Worm (Caenorhabditis elegans): ENCODE measurements around the gene Y4C6B.2.
"Not testable (repeated sequence)": the region's sequence is repeated elsewhere in the genome, so short reads cannot be mapped to it uniquely, and the experiment has no call there.

Y4C6B.2 gene

ce11 chrIV:5308046-5308643 is 31.2 kb upstream of the Y4C6B.2 start, which contains the start of the genes ZK354.9 and msp-58:
TSS of gene ZK354.9 (minus strand) at chrIV:5308146.
TSS of gene msp-58 (plus strand) at chrIV:5308593.
- not testable (repeated sequence) for TF ChIP-seq hlh-8 (tag; optimal IDR thresholded peaks at IDR 0.05); rnt-1 (tag; optimal IDR thresholded peaks at IDR 0.05); ceh-45 (GFP tag; IDR thresholded peaks at IDR 0.05)

DNA sequence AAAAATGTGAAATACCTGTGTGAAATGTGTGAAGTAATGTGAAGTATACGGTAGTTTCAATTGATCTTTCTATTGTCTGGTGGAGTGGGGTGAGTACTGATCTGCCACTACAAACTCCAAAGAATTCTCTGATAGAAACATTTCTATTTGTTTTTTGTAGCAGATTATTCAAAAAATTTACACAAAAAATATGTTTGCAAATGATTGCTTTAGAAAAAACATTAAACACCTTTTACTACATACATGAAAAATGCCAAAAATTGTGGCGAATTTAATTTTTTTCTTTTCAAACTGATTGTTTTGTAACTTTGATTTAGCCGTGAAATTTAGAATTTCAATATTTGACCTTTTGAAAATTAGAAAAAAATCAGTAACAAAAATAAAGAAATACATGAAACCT is 29.6 kb upstream of the Y4C6B.2 start, which contains the start of gene ZK354.3:
Gene ZK354.3 (plus strand): TSS at position 301 of the 400 bp plus-strand sequence.
- TF ChIP-seq pax-1 (tag; optimal IDR thresholded peaks at IDR 0.05) = no peak
- no peak for TF ChIP-seq ceh-30 (tag; optimal IDR thresholded peaks at IDR 0.05)
- no peak for TF ChIP-seq pha-4 (tag; optimal IDR thresholded peaks at IDR 0.05)
- TF ChIP-seq ceh-2 (tag; optimal IDR thresholded peaks at IDR 0.05) = no peak
- no peak for TF ChIP-seq fkh-6 (tag; optimal IDR thresholded peaks at IDR 0.05)
- TF ChIP-seq elt-4 (tag; optimal IDR thresholded peaks at IDR 0.05) = no peak
- TF ChIP-seq ceh-6 (GFP tag; optimal IDR thresholded peaks at IDR 0.05) = no peak
- TF ChIP-seq sox-4 (tag; optimal IDR thresholded peaks at IDR 0.05) = no peak
- TF ChIP-seq tbx-7 (tag; optimal IDR thresholded peaks at IDR 0.05) = no peak
- no peak for TF ChIP-seq K02D7.2 (tag; optimal IDR thresholded peaks at IDR 0.05)
- TF ChIP-seq C38D4.7 (GFP tag; optimal IDR thresholded peaks at IDR 0.05) = no peak
- TF ChIP-seq unc-42 (tag; optimal IDR thresholded peaks at IDR 0.05) = no peak
- TF ChIP-seq pha-2 (tag; optimal IDR thresholded peaks at IDR 0.05) = no peak
- TF ChIP-seq ets-4 (tag; optimal IDR thresholded peaks at IDR 0.05) = no peak
- no peak for TF ChIP-seq ahr-1 (tag; optimal IDR thresholded peaks at IDR 0.05)
- TF ChIP-seq ceh-24 (tag; optimal IDR thresholded peaks at IDR 0.05) = no peak
- TF ChIP-seq ceh-31 (tag; optimal IDR thresholded peaks at IDR 0.05) = no peak
- no peak for TF ChIP-seq ceh-48 (tag; optimal IDR thresholded peaks at IDR 0.05)
- TF ChIP-seq odd-2 (tag; optimal IDR thresholded peaks at IDR 0.05) = no peak

DNA sequence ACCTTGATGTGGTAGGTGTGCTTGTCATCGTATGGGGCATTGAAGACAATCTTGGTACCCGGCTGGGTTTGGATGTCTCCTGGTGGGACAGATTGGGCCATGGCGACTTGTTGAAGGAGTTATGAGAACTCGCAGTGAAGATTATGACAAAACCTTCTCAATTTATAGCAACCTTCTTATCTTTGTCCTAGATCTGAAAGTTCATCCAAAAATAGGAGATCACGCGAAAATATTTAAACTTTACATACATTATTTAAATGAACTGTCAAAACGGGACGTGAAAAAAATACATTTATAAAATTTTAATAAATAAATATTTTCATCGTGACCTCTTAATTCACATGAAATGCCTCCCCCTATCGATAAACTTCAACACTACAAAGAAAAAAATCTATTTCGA is 26.4 kb upstream of the Y4C6B.2 start, which contains the start of the genes msp-59 and ZK354.2:
Gene msp-59 (minus strand): TSS at position 101 of the 400 bp plus-strand sequence.
Gene ZK354.2 (plus strand): TSS at position 395 of the 400 bp plus-strand sequence.
- not testable (repeated sequence) for TF ChIP-seq ceh-9 (tag; optimal IDR thresholded peaks at IDR 0.05); dmd-4 (tag; optimal IDR thresholded peaks at IDR 0.05; ENCODE audit: borderline replicate concordance); lin-11 (tag; optimal IDR thresholded peaks at IDR 0.05)

ce11 chrIV:5316223-5316622 is 23.2 kb upstream of the Y4C6B.2 start, which contains the start of gene msp-65:
TSS of gene msp-65 (plus strand) at chrIV:5316523.
- not testable (repeated sequence) for TF ChIP-seq ama-1 (optimal IDR thresholded peaks at IDR 0.05); unc-42 (tag; optimal IDR thresholded peaks at IDR 0.05); T23F11.4 (GFP tag; optimal IDR thresholded peaks at IDR 0.05)

ce11 chrIV:5317106-5317505 is 22.3 kb upstream of the Y4C6B.2 start:
- TF ChIP-seq lim-6 (tag; optimal IDR thresholded peaks at IDR 0.05) (no peak), nhr-11 (tag; optimal IDR thresholded peaks at IDR 0.05) (no peak), fax-1 (tag; optimal IDR thresholded peaks at IDR 0.05) (no peak), ets-4 (tag; optimal IDR thresholded peaks at IDR 0.05) (no peak), T23F11.4 (GFP tag; optimal IDR thresholded peaks at IDR 0.05) (no peak), K02D7.2 (tag; optimal IDR thresholded peaks at IDR 0.05) (no peak), ceh-19 (GFP tag; optimal IDR thresholded peaks at IDR 0.05) (no peak), ceh-6 (GFP tag; optimal IDR thresholded peaks at IDR 0.05) (no peak), elt-2 (tag; optimal IDR thresholded peaks at IDR 0.05) (no peak), fkh-6 (tag; optimal IDR thresholded peaks at IDR 0.05) (no peak), tbx-2 (tag; optimal IDR thresholded peaks at IDR 0.05) (no peak), hlh-30 (tag; optimal IDR thresholded peaks at IDR 0.05; ENCODE audit: insufficient read depth) (no peak), npax-4 (tag; optimal IDR thresholded peaks at IDR 0.05) (no peak), lin-11 (tag; optimal IDR thresholded peaks at IDR 0.05) (no peak), hlh-8 (tag; optimal IDR thresholded peaks at IDR 0.05) (no peak), ceh-2 (tag; optimal IDR thresholded peaks at IDR 0.05) (no peak), hlh-6 (tag; optimal IDR thresholded peaks at IDR 0.05) (no peak), zip-5 (tag; optimal IDR thresholded peaks at IDR 0.05) (no peak)
